Worm (Caenorhabditis elegans) whole organism, L1 larva: ENCODE data around the gene irld-67.

Experiments used
- C04F5.9 ChIP-seq: sonication (generic microtip); optimal IDR thresholded peaks from 2 replicates; lab custom pipeline; 2016; ENCODE audit warnings: missing genetic modification characterization, missing compliant biosample characterization
- ama-1 ChIP-seq: fragments of 150-350 bp; optimal IDR thresholded peaks from 2 replicates; lab custom pipeline; 2014
- ceh-82 ChIP-seq, 3 experiments: fragments of 150-350 bp in 1 of 3; sonication (generic microtip) in 2 of 3; optimal IDR thresholded peaks; 2 replicates each; lab custom pipeline; 2014 to 2017; ENCODE audit warnings: missing biosample characterization in 3 of 3, missing genetic modification characterization in 3 of 3
- ces-1 ChIP-seq: fragments of 150-350 bp; optimal IDR thresholded peaks from 2 replicates; lab custom pipeline; 2014; ENCODE audit warnings: missing biosample characterization, missing genetic modification reagents, missing genetic modification characterization
- elt-3 ChIP-seq, 6 experiments: fragments of 150-350 bp in 1 of 6; sonication (generic microtip); optimal IDR thresholded peaks; 2 replicates each; lab custom pipeline; 2017 to 2018; ENCODE audit warnings: missing biosample characterization in 6 of 6, missing genetic modification characterization in 6 of 6, inconsistent platforms in 1 of 6
- mdl-1 ChIP-seq, 2 experiments: fragments of 150-350 bp; optimal IDR thresholded peaks; 2 replicates each; lab custom pipeline; 2014 to 2017; ENCODE audit warnings: missing biosample characterization in 2 of 2, missing genetic modification characterization in 2 of 2, inconsistent platforms in 1 of 2
- mep-1 ChIP-seq: fragments of 150-350 bp; optimal IDR thresholded peaks from 2 replicates; lab custom pipeline; 2014; ENCODE audit warnings: missing biosample characterization, missing genetic modification characterization
- nhr-77 ChIP-seq: fragments of 150-350 bp; optimal IDR thresholded peaks from 2 replicates; lab custom pipeline; 2014; ENCODE audit warnings: missing biosample characterization, missing genetic modification characterization
- pag-3 ChIP-seq: sonication (generic microtip); optimal IDR thresholded peaks from 2 replicates; lab custom pipeline; 2017; ENCODE audit warnings: missing genetic modification characterization, mild to moderate bottlenecking, missing compliant biosample characterization, antibody characterized with exemption, borderline replicate concordance; ENCODE audit not compliant: insufficient read depth
- snpc-4 ChIP-seq: fragments of 150-350 bp; optimal IDR thresholded peaks from 2 replicates; lab custom pipeline; 2014; ENCODE audit warnings: missing biosample characterization, missing genetic modification characterization
- unc-62 ChIP-seq: fragments of 150-350 bp; optimal IDR thresholded peaks from 2 replicates; lab custom pipeline; 2014; ENCODE audit warnings: missing biosample characterization, missing genetic modification reagents, missing genetic modification characterization

- TF ChIP-seq unc-62 (GFP tag; lab: Kevin White, UChicago) (no peak), C04F5.9 (no peak), ama-1 (lab: Kevin White, UChicago) (no peak), mdl-1 (tag; optimal IDR thresholded peaks at IDR 0.05; lab: Kevin White, UChicago) (no peak), ceh-82 (tag; optimal IDR thresholded peaks at IDR 0.05; lab: Kevin White, UChicago) (no peak), ces-1 (GFP tag; lab: Kevin White, UChicago) (no peak), elt-3 (tag; optimal IDR thresholded peaks at IDR 0.05; lab: Kevin White, UChicago) (no peak), mep-1 (tag; lab: Kevin White, UChicago) (no peak), snpc-4 (tag; lab: Kevin White, UChicago) (no peak), pag-3 (no peak), nhr-77 (no peak)
Measured at ce11 chrII:2894295-2894694, 40.0 kb downstream of the irld-67 start, which contains the start of gene sqv-2.
